Fruit fly (Drosophila melanogaster) whole organism, wandering third instar larva: Measurements from ENCODE around the gene CG12679.

Experiments used
- Abd-B ChIP-seq: fragments of >200 bp; optimal IDR thresholded peaks from 2 replicates; lab custom pipeline; 2017; ENCODE audit warnings: missing biosample characterization, missing genetic modification characterization
- Dfd ChIP-seq: fragments of >200 bp; optimal IDR thresholded peaks from 2 replicates; lab custom pipeline; 2017; ENCODE audit warnings: missing biosample characterization, missing genetic modification characterization
- OdsH ChIP-seq: fragments of 200-800 bp; sonication (Bioruptor generic); optimal IDR thresholded peaks from 2 replicates; lab custom pipeline; 2016; ENCODE audit warnings: missing biosample characterization, mild to moderate bottlenecking, missing genetic modification characterization
- Rel ChIP-seq, 2 experiments: fragments of 200-800 bp; sonication (Bioruptor generic) in 1 of 2; optimal IDR thresholded peaks; 2 replicates in 1 of 2; 3 replicates in 1 of 2; lab custom pipeline; 2016 to 2019; ENCODE audit warnings: mild to moderate bottlenecking in 2 of 2, missing biosample characterization in 2 of 2, missing genetic modification characterization in 2 of 2, moderate library complexity in 1 of 2
- Sp1 ChIP-seq: fragments of 200-800 bp; sonication (Bioruptor generic); optimal IDR thresholded peaks from 3 replicates; lab custom pipeline; 2019; ENCODE audit warnings: missing biosample characterization, mild to moderate bottlenecking, missing genetic modification characterization, moderate library complexity
- Vsx2 ChIP-seq: fragments of 200-300, 225-300 bp; sonication (Bioruptor generic); optimal IDR thresholded peaks from 2 replicates; lab custom pipeline; 2018; ENCODE audit warnings: missing biosample characterization, missing genetic modification characterization; ENCODE audit not compliant: partially characterized antibody
- br ChIP-seq: fragments of 200-800 bp; sonication (Bioruptor generic); optimal IDR thresholded peaks from 2 replicates; lab custom pipeline; 2016; ENCODE audit warnings: missing biosample characterization, missing genetic modification characterization
- fru ChIP-seq: fragments of 200-800 bp; sonication (Bioruptor generic); optimal IDR thresholded peaks from 3 replicates; lab custom pipeline; 2016; ENCODE audit warnings: missing biosample characterization, mild to moderate bottlenecking, missing genetic modification characterization
- lola ChIP-seq: fragments of >200 bp; optimal IDR thresholded peaks from 2 replicates; lab custom pipeline; 2017; ENCODE audit warnings: missing biosample characterization, missing genetic modification characterization
- pan ChIP-seq: fragments of >200 bp; optimal IDR thresholded peaks from 2 replicates; lab custom pipeline; 2017
- psq ChIP-seq: fragments of 200-800 bp; sonication (Bioruptor generic); optimal IDR thresholded peaks from 3 replicates; lab custom pipeline; 2017; ENCODE audit warnings: missing biosample characterization, mild to moderate bottlenecking, missing genetic modification characterization, moderate library complexity
- usp ChIP-seq: fragments of >200 bp; optimal IDR thresholded peaks from 2 replicates; lab custom pipeline; 2017; ENCODE audit warnings: missing biosample characterization, missing genetic modification characterization

DNA sequence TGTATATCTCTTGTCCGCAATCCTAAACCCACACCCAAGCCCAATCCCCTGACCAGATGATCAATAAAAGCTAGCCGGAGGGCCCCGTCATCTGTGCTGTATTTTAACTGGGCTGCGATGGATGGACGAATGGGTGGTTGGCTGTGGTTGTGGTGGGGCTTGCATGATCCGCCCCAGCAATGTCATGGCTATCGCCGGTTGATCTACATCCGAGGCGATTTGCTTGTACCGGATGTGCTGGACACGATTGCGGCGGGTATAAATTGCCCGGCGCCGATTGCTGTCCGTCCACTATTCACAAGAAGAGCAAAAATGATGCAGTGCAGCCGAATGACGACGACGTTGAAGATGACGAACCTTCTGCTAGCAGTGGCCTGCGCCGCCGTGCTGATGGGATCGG, 40.1 kb upstream of the CG12679 start, which contains the start of gene Obp19b:
- TF ChIP-seq Sp1 (GFP tag; lab: Kevin White, UChicago) (no peak), usp (GFP tag; lab: Kevin White, UChicago) (no peak), Dfd (GFP tag; lab: Kevin White, UChicago) (no peak), Abd-B (GFP tag; lab: Kevin White, UChicago) (no peak), Rel (GFP tag; optimal IDR thresholded peaks at IDR 0.05; lab: Kevin White, UChicago) (no peak), Rel (tag; optimal IDR thresholded peaks at IDR 0.05; lab: Kevin White, UChicago) (no peak), pan (no peak), lola (no peak), fru (no peak), psq (no peak), br (GFP tag; lab: Kevin White, UChicago) (no peak), OdsH (GFP tag; lab: Kevin White, UChicago) (no peak), Vsx2 (no peak)
